Worm (Caenorhabditis elegans) whole organism, young adult: ENCODE results near the gene srh-71.

Source experiments
- F37B4.10 ChIP-seq: fragments of 200-800 bp; sonication (Bioruptor generic); IDR thresholded peaks from 2 replicates; pipeline ENCODE4 v1.3.6; 2022; ENCODE audit warnings: missing genetic modification characterization, missing compliant biosample characterization
- aptf-3 ChIP-seq: fragments of 200-800 bp; sonication (Bioruptor generic); IDR thresholded peaks from 2 replicates; pipeline ENCODE4 v1.3.6; 2022; ENCODE audit warnings: missing genetic modification characterization, missing compliant biosample characterization
- attf-5 ChIP-seq: fragments of 200-800 bp; sonication (Bioruptor generic); optimal IDR thresholded peaks from 2 replicates; lab custom pipeline; 2018; ENCODE audit warnings: mild to moderate bottlenecking, missing genetic modification characterization, missing compliant biosample characterization
- hlh-26 ChIP-seq: fragments of 200-800 bp; sonication (Bioruptor generic); conservative IDR thresholded peaks from 2 replicates; pipeline ENCODE4 v1.3.6; 2022; ENCODE audit warnings: missing genetic modification reagents, missing genetic modification characterization, missing compliant biosample characterization
- snpc-4 ChIP-seq, 5 experiments: fragments of 150-350 bp in 1 of 5; sonication (generic microtip) in 4 of 5; optimal IDR thresholded peaks; 2 replicates each; lab custom pipeline; 2014 to 2018; ENCODE audit warnings: missing genetic modification characterization in 5 of 5, missing biosample characterization in 3 of 5, antibody characterized with exemption in 2 of 5, mild to moderate bottlenecking in 2 of 5, missing compliant biosample characterization in 2 of 5, missing genotype in 2 of 5, moderate library complexity in 2 of 5, missing genetic modification reagents in 1 of 5
- tlf-1 ChIP-seq: fragments of 200-800 bp; sonication (Bioruptor generic); optimal IDR thresholded peaks from 2 replicates; lab custom pipeline; 2018; ENCODE audit warnings: mild to moderate bottlenecking, missing genetic modification characterization, missing compliant biosample characterization
- unc-130 ChIP-seq: sonication (generic microtip); optimal IDR thresholded peaks from 2 replicates; lab custom pipeline; 2016; ENCODE audit warnings: missing genetic modification reagents, missing genetic modification characterization, missing compliant biosample characterization
- ztf-26 ChIP-seq: sonication (generic microtip); optimal IDR thresholded peaks from 2 replicates; lab custom pipeline; 2017; ENCODE audit warnings: missing genetic modification characterization, missing compliant biosample characterization

ce11 chrII:3113289-3113688 lies 10.0 kb upstream of the srh-71 start:
- no peak for TF ChIP-seq F37B4.10 (GFP tag; lab: Robert Waterston, UW)
- TF ChIP-seq unc-130 (GFP tag; lab: Kevin White, UChicago), result no peak
- TF ChIP-seq hlh-26 (GFP tag; lab: Robert Waterston, UW), result no peak
- no peak for TF ChIP-seq attf-5
- TF ChIP-seq aptf-3 (GFP tag; lab: Robert Waterston, UW), result no peak
- TF ChIP-seq tlf-1 (GFP tag; lab: Kevin White, UChicago), result no peak
- TF ChIP-seq snpc-4 (GFP tag; optimal IDR thresholded peaks at IDR 0.05; lab: Kevin White, UChicago), result peak; percentile 81
- peak; percentile 35 to 94 (median 86) for TF ChIP-seq snpc-4 (tag; optimal IDR thresholded peaks at IDR 0.05; lab: Kevin White, UChicago)
- TF ChIP-seq ztf-26 (tag; lab: Kevin White, UChicago), result no peak
